Worm (Caenorhabditis elegans) whole organism, mixed stage, embryonic: ENCODE measurements around the gene F42F12.11.

Experiments
- M03D4.4 ChIP-seq: sonication (generic microtip); optimal IDR thresholded peaks from 2 replicates; lab custom pipeline; 2017; ENCODE audit warnings: mild to moderate bottlenecking, missing genetic modification characterization, missing compliant biosample characterization
- bed-3 ChIP-seq: fragments of 200-800 bp; sonication (Bioruptor generic); optimal IDR thresholded peaks from 3 replicates; lab custom pipeline; 2018; ENCODE audit warnings: mild to moderate bottlenecking, missing genetic modification characterization, moderate library complexity, missing compliant biosample characterization
- blmp-1 ChIP-seq: fragments of 150-350 bp; optimal IDR thresholded peaks from 2 replicates; lab custom pipeline; 2014; ENCODE audit warnings: missing biosample characterization, missing genetic modification characterization
- ceh-39 ChIP-seq: fragments of 150-350 bp; optimal IDR thresholded peaks from 2 replicates; lab custom pipeline; 2014; ENCODE audit warnings: missing biosample characterization, missing genetic modification characterization
- ceh-43 ChIP-seq: fragments of 200-800 bp; sonication (Bioruptor generic); optimal IDR thresholded peaks from 2 replicates; lab custom pipeline; 2018; ENCODE audit warnings: mild to moderate bottlenecking, missing genetic modification characterization, moderate library complexity, missing compliant biosample characterization
- ceh-83 ChIP-seq: fragments of 200-800 bp; sonication (Bioruptor generic); optimal IDR thresholded peaks from 2 replicates; lab custom pipeline; 2018; ENCODE audit warnings: mild to moderate bottlenecking, missing genetic modification characterization, missing compliant biosample characterization
- ces-1 ChIP-seq: fragments of 150-350 bp; optimal IDR thresholded peaks from 2 replicates; lab custom pipeline; 2014; ENCODE audit warnings: missing biosample characterization, missing genetic modification reagents, missing genetic modification characterization
- cnd-1 ChIP-seq: fragments of 200-800 bp; sonication (Bioruptor generic); optimal IDR thresholded peaks from 2 replicates; lab custom pipeline; 2018; ENCODE audit warnings: mild to moderate bottlenecking, missing genetic modification characterization, missing compliant biosample characterization
- drap-1 ChIP-seq: fragments of 200-800 bp; sonication (Bioruptor generic); optimal IDR thresholded peaks from 3 replicates; lab custom pipeline; 2018; ENCODE audit warnings: mild to moderate bottlenecking, missing genetic modification characterization, missing compliant biosample characterization
- elt-1 ChIP-seq: sonication (generic microtip); optimal IDR thresholded peaks from 2 replicates; lab custom pipeline; 2017; ENCODE audit warnings: missing genetic modification characterization, mild to moderate bottlenecking, missing compliant biosample characterization, antibody characterized with exemption, moderate library complexity, borderline replicate concordance; ENCODE audit not compliant: insufficient read depth
- elt-3 ChIP-seq: fragments of 150-350 bp; optimal IDR thresholded peaks from 2 replicates; lab custom pipeline; 2014; ENCODE audit warnings: missing biosample characterization, missing genetic modification characterization
- flh-1 ChIP-seq: fragments of 200-800 bp; sonication (Bioruptor generic); optimal IDR thresholded peaks from 2 replicates; lab custom pipeline; 2018; ENCODE audit warnings: mild to moderate bottlenecking, missing genetic modification characterization, moderate library complexity, missing compliant biosample characterization
- ham-2 ChIP-seq: fragments of 200-800 bp; sonication (Bioruptor generic); optimal IDR thresholded peaks from 2 replicates; lab custom pipeline; 2018; ENCODE audit warnings: mild to moderate bottlenecking, missing genetic modification characterization, missing compliant biosample characterization
- hlh-1 ChIP-seq: fragments of 150-350 bp; optimal IDR thresholded peaks from 2 replicates; lab custom pipeline; 2014; ENCODE audit warnings: missing biosample characterization, missing genetic modification reagents, missing genetic modification characterization
- lin-13 ChIP-seq: fragments of 150-350 bp; optimal IDR thresholded peaks from 2 replicates; lab custom pipeline; 2014; ENCODE audit warnings: missing biosample characterization, missing genetic modification characterization
- lin-32 ChIP-seq: fragments of 200-800 bp; sonication (Bioruptor generic); optimal IDR thresholded peaks from 2 replicates; lab custom pipeline; 2018; ENCODE audit warnings: mild to moderate bottlenecking, missing genetic modification characterization, missing compliant biosample characterization
- lsy-2 ChIP-seq: fragments of 150-350 bp; optimal IDR thresholded peaks from 2 replicates; lab custom pipeline; 2014; ENCODE audit warnings: missing biosample characterization, missing genetic modification characterization
- mab-5 ChIP-seq: fragments of 150-350 bp; optimal IDR thresholded peaks from 2 replicates; lab custom pipeline; 2014; ENCODE audit warnings: missing biosample characterization, missing genetic modification characterization
- mep-1 ChIP-seq: fragments of 150-350 bp; optimal IDR thresholded peaks from 2 replicates; lab custom pipeline; 2017; ENCODE audit warnings: missing biosample characterization, missing genetic modification reagents, missing genetic modification characterization, inconsistent platforms
- mls-2 ChIP-seq: sonication (generic microtip); optimal IDR thresholded peaks from 2 replicates; lab custom pipeline; 2016; ENCODE audit warnings: mild to moderate bottlenecking, missing genetic modification characterization, moderate library complexity, missing compliant biosample characterization
- nhr-12 ChIP-seq: fragments of 150-350 bp; optimal IDR thresholded peaks from 2 replicates; lab custom pipeline; 2014; ENCODE audit warnings: missing biosample characterization, missing genetic modification characterization
- nhr-2 ChIP-seq: fragments of 150-350 bp; optimal IDR thresholded peaks from 2 replicates; lab custom pipeline; 2014; ENCODE audit warnings: missing biosample characterization, missing genetic modification characterization
- nhr-237 ChIP-seq: fragments of 150-350 bp; optimal IDR thresholded peaks from 2 replicates; lab custom pipeline; 2014; ENCODE audit warnings: missing biosample characterization, missing genetic modification characterization
- nhr-28 ChIP-seq: fragments of 150-350 bp; optimal IDR thresholded peaks from 2 replicates; lab custom pipeline; 2014; ENCODE audit warnings: missing biosample characterization, missing genetic modification characterization
- nhr-76 ChIP-seq: sonication (generic microtip); optimal IDR thresholded peaks from 2 replicates; lab custom pipeline; 2017; ENCODE audit warnings: missing biosample characterization, missing genetic modification characterization
- pha-4 ChIP-seq: fragments of 150-350 bp; optimal IDR thresholded peaks from 2 replicates; lab custom pipeline; 2018; ENCODE audit warnings: missing biosample characterization, missing genetic modification reagents, missing genetic modification characterization
- sem-2 ChIP-seq: fragments of 200-800 bp; sonication (Bioruptor generic); optimal IDR thresholded peaks from 2 replicates; lab custom pipeline; 2018; ENCODE audit warnings: mild to moderate bottlenecking, missing genetic modification characterization, missing compliant biosample characterization
- snpc-4 ChIP-seq: fragments of 150-350 bp; optimal IDR thresholded peaks from 2 replicates; lab custom pipeline; 2014; ENCODE audit warnings: missing biosample characterization, missing genetic modification characterization
- sptf-1 ChIP-seq: sonication (generic microtip); optimal IDR thresholded peaks from 2 replicates; lab custom pipeline; 2017; ENCODE audit warnings: mild to moderate bottlenecking, missing genetic modification characterization, moderate library complexity, missing compliant biosample characterization
- tbx-8 ChIP-seq: fragments of 200-800 bp; sonication (Bioruptor generic); optimal IDR thresholded peaks from 2 replicates; lab custom pipeline; 2018; ENCODE audit warnings: mild to moderate bottlenecking, missing genetic modification characterization, moderate library complexity, missing compliant biosample characterization
- unc-120 ChIP-seq: sonication (generic microtip); optimal IDR thresholded peaks from 2 replicates; lab custom pipeline; 2017; ENCODE audit warnings: missing genetic modification characterization, missing compliant biosample characterization; ENCODE audit not compliant: poor library complexity, severe bottlenecking
- unc-39 ChIP-seq: fragments of 150-350 bp; optimal IDR thresholded peaks from 2 replicates; lab custom pipeline; 2014; ENCODE audit warnings: missing biosample characterization, missing genetic modification characterization
- unc-62 ChIP-seq: fragments of 150-350 bp; optimal IDR thresholded peaks from 2 replicates; lab custom pipeline; 2014; ENCODE audit warnings: missing biosample characterization, missing genetic modification reagents, missing genetic modification characterization
- zip-8 ChIP-seq: fragments of 150-350 bp; optimal IDR thresholded peaks from 2 replicates; lab custom pipeline; 2014; ENCODE audit warnings: missing biosample characterization, missing genetic modification characterization
- ztf-11 ChIP-seq: fragments of 150-350 bp; optimal IDR thresholded peaks from 2 replicates; lab custom pipeline; 2014; ENCODE audit warnings: missing biosample characterization, missing genetic modification characterization

Gene F42F12.11

ce11 chrX:12360444-12360843 is 13.6 kb downstream of the F42F12.11 start, which contains the start of the genes nspc-15 and F19H6.6:
nspc-15 (plus strand) TSS chrX:12360744.
F19H6.6 (plus strand) TSS chrX:12360827.
- no peak for TF ChIP-seq snpc-4 (tag; lab: Kevin White, UChicago)
- no peak for TF ChIP-seq unc-62 (GFP tag; lab: Kevin White, UChicago)
- TF ChIP-seq ces-1 (GFP tag; lab: Kevin White, UChicago) = no peak
- TF ChIP-seq bed-3 (GFP tag; lab: Kevin White, UChicago) = no peak

DNA sequence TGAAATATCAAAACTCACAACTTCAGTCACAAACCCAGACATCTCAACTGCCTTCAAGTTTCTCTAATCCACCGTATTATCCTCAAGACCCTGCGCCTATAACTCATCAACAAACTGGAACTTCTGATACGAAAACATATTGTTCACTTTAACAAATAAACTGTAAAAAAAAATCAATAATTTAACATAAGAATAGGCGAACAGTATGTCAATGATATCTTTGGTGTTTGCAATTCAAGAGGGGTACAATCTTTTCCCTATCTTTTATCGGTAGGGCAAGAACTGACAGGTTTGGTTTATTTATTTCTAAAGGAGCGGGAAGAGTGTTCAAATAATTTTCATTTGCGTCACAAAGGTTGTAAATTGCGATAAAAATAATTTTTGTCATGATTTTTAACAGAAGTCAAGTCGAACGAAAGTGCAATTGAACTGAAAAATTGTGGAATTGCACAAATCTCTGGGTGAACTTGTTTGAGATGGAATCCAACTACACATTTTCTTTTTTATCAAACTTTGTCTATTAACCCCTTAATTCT is 16.2 kb downstream of the F42F12.11 start:
- TF ChIP-seq mab-5 (tag; lab: Kevin White, UChicago) = peak; percentile 70
- TF ChIP-seq nhr-12 = no peak
- TF ChIP-seq zip-8 = no peak
- TF ChIP-seq unc-120 (tag; lab: Kevin White, UChicago) = peak; percentile 7
- no peak for TF ChIP-seq elt-1 (tag; lab: Kevin White, UChicago)
- TF ChIP-seq mls-2 (tag; lab: Kevin White, UChicago) = no peak
- TF ChIP-seq ham-2 (GFP tag; lab: Kevin White, UChicago) = no peak
- no peak for TF ChIP-seq unc-39 (tag; lab: Kevin White, UChicago)
- no peak for TF ChIP-seq snpc-4 (tag; lab: Kevin White, UChicago)
- no peak for TF ChIP-seq sem-2 (GFP tag; lab: Kevin White, UChicago)
- TF ChIP-seq sptf-1 = no peak
- peak; percentile 56 for TF ChIP-seq pha-4 (tag; lab: Kevin White, UChicago)
- TF ChIP-seq ceh-43 (GFP tag; lab: Kevin White, UChicago) = no peak
- TF ChIP-seq lsy-2 (tag; lab: Kevin White, UChicago) = peak; percentile 81
- peak; percentile 62 for TF ChIP-seq ces-1 (GFP tag; lab: Kevin White, UChicago)
- peak; percentile 67 for TF ChIP-seq elt-3 (tag; lab: Kevin White, UChicago)
- TF ChIP-seq nhr-2 = peak; percentile 30
- no peak for TF ChIP-seq lin-32 (GFP tag; lab: Kevin White, UChicago)
- no peak for TF ChIP-seq ztf-11 (tag; lab: Kevin White, UChicago)
- TF ChIP-seq flh-1 = no peak
- peak; percentile 8 for TF ChIP-seq hlh-1 (tag; lab: Kevin White, UChicago)
- no peak for TF ChIP-seq tbx-8 (GFP tag; lab: Kevin White, UChicago)
- TF ChIP-seq mep-1 (tag; lab: Kevin White, UChicago) = peak; percentile 49
- TF ChIP-seq drap-1 = peak; percentile 63
- peak; percentile 61 for TF ChIP-seq unc-62 (GFP tag; lab: Kevin White, UChicago)
- TF ChIP-seq nhr-237 (tag; lab: Kevin White, UChicago) = peak; percentile 99
- TF ChIP-seq lin-13 = no peak
- peak; percentile 21 for TF ChIP-seq nhr-28 (tag; lab: Kevin White, UChicago)
- TF ChIP-seq blmp-1 (tag; lab: Kevin White, UChicago) = no peak
- TF ChIP-seq ceh-39 (tag; lab: Kevin White, UChicago) = peak; percentile 36
- no peak for TF ChIP-seq ceh-83 (GFP tag; lab: Kevin White, UChicago)
- no peak for TF ChIP-seq bed-3 (GFP tag; lab: Kevin White, UChicago)
- no peak for TF ChIP-seq nhr-76 (tag; lab: Kevin White, UChicago)
- no peak for TF ChIP-seq cnd-1 (tag; lab: Kevin White, UChicago)
- no peak for TF ChIP-seq M03D4.4

- TF ChIP-seq drap-1 (no peak), unc-62 (GFP tag; lab: Kevin White, UChicago) (no peak), ceh-83 (GFP tag; lab: Kevin White, UChicago) (no peak), cnd-1 (tag; lab: Kevin White, UChicago) (no peak), ztf-11 (tag; lab: Kevin White, UChicago) (no peak), pha-4 (tag; lab: Kevin White, UChicago) (no peak), hlh-1 (tag; lab: Kevin White, UChicago) (no peak), lin-32 (GFP tag; lab: Kevin White, UChicago) (no peak), snpc-4 (tag; lab: Kevin White, UChicago) (no peak), lsy-2 (tag; lab: Kevin White, UChicago) (no peak), elt-3 (tag; lab: Kevin White, UChicago) (no peak), nhr-237 (tag; lab: Kevin White, UChicago) (no peak)
These were observed 18.0 kb downstream of the F42F12.11 start, which contains the start of gene F19H6.5 for ce11 chrX:12364804-12365203. F19H6.5 (minus strand) TSS chrX:12364904.
